Worm (Caenorhabditis elegans) whole organism, L2 larva: Measurements from ENCODE around the gene C02E7.7.

Experiments
- R02D3.7 ChIP-seq: fragments of 150-350 bp; optimal IDR thresholded peaks from 2 replicates; lab custom pipeline; 2014; ENCODE audit warnings: missing biosample characterization, missing genetic modification characterization
- aly-2 ChIP-seq: fragments of 150-350 bp; optimal IDR thresholded peaks from 2 replicates; lab custom pipeline; 2014; ENCODE audit warnings: missing biosample characterization, missing genetic modification characterization
- ama-1 ChIP-seq: fragments of 150-350 bp; optimal IDR thresholded peaks from 2 replicates; lab custom pipeline; 2018; ENCODE audit warnings: inconsistent platforms
- ceh-16 ChIP-seq: fragments of 150-350 bp; optimal IDR thresholded peaks from 2 replicates; lab custom pipeline; 2014; ENCODE audit warnings: missing biosample characterization, missing genetic modification characterization
- ceh-82 ChIP-seq: fragments of 150-350 bp; optimal IDR thresholded peaks from 2 replicates; lab custom pipeline; 2014; ENCODE audit warnings: missing biosample characterization, missing genetic modification characterization
- crh-2 ChIP-seq: sonication (generic microtip); optimal IDR thresholded peaks from 2 replicates; lab custom pipeline; 2017; ENCODE audit warnings: missing biosample characterization, missing genetic modification characterization
- dmd-4 ChIP-seq: sonication (generic microtip); optimal IDR thresholded peaks from 2 replicates; lab custom pipeline; 2017; ENCODE audit warnings: missing biosample characterization, missing genetic modification characterization
- egl-27 ChIP-seq: sonication (generic microtip); optimal IDR thresholded peaks from 3 replicates; lab custom pipeline; 2017; ENCODE audit warnings: missing biosample characterization, missing genetic modification reagents, missing genetic modification characterization
- elt-1 ChIP-seq: fragments of 150-350 bp; optimal IDR thresholded peaks from 2 replicates; lab custom pipeline; 2014; ENCODE audit warnings: missing biosample characterization, missing genetic modification characterization
- elt-3 ChIP-seq: sonication (generic microtip); optimal IDR thresholded peaks from 2 replicates; lab custom pipeline; 2017; ENCODE audit warnings: missing biosample characterization, missing genetic modification characterization
- fos-1 ChIP-seq: fragments of 150-350 bp; optimal IDR thresholded peaks from 2 replicates; lab custom pipeline; 2014; ENCODE audit warnings: missing biosample characterization, missing genetic modification characterization
- gmeb-1 ChIP-seq: fragments of 150-350 bp; optimal IDR thresholded peaks from 2 replicates; lab custom pipeline; 2014; ENCODE audit warnings: missing biosample characterization, missing genetic modification characterization
- lin-11 ChIP-seq: fragments of 150-350 bp; sonication (generic microtip); optimal IDR thresholded peaks from 2 replicates; lab custom pipeline; 2014; ENCODE audit warnings: missing biosample characterization, missing genetic modification characterization, inconsistent platforms, mixed read lengths
- lin-13 ChIP-seq: fragments of 150-350 bp; optimal IDR thresholded peaks from 2 replicates; lab custom pipeline; 2014; ENCODE audit warnings: missing biosample characterization, missing genetic modification reagents, missing genetic modification characterization
- lin-39 ChIP-seq: fragments of 150-350 bp; optimal IDR thresholded peaks from 2 replicates; lab custom pipeline; 2014; ENCODE audit warnings: missing biosample characterization, missing genetic modification reagents, missing genetic modification characterization
- lsy-2 ChIP-seq, 2 experiments: fragments of 150-350 bp in 1 of 2; sonication (generic microtip) in 1 of 2; optimal IDR thresholded peaks; 2 replicates each; lab custom pipeline; 2014 to 2017; ENCODE audit warnings: missing biosample characterization in 2 of 2, missing genetic modification characterization in 2 of 2
- mab-5 ChIP-seq: fragments of 150-350 bp; optimal IDR thresholded peaks from 2 replicates; lab custom pipeline; 2014; ENCODE audit warnings: missing biosample characterization, missing genetic modification characterization
- mbf-1 ChIP-seq: sonication (generic microtip); optimal IDR thresholded peaks from 2 replicates; lab custom pipeline; 2017; ENCODE audit warnings: missing biosample characterization, missing genetic modification characterization
- mdl-1 ChIP-seq, 2 experiments: fragments of 150-350 bp in 1 of 2; sonication (generic microtip) in 1 of 2; optimal IDR thresholded peaks; 2 replicates each; lab custom pipeline; 2017; ENCODE audit warnings: missing biosample characterization in 2 of 2, missing genetic modification characterization in 2 of 2
- nhr-10 ChIP-seq: sonication (generic microtip); optimal IDR thresholded peaks from 2 replicates; lab custom pipeline; 2017; ENCODE audit warnings: missing biosample characterization, missing genetic modification characterization
- nhr-11 ChIP-seq: fragments of 150-350 bp; optimal IDR thresholded peaks from 2 replicates; lab custom pipeline; 2014; ENCODE audit warnings: missing biosample characterization, missing genetic modification characterization
- nhr-12 ChIP-seq: fragments of 150-350 bp; optimal IDR thresholded peaks from 2 replicates; lab custom pipeline; 2014; ENCODE audit warnings: missing biosample characterization, missing genetic modification characterization
- nhr-129 ChIP-seq: fragments of 150-350 bp; optimal IDR thresholded peaks from 2 replicates; lab custom pipeline; 2014; ENCODE audit warnings: missing biosample characterization, missing genetic modification characterization
- nhr-23 ChIP-seq: fragments of 150-350 bp; optimal IDR thresholded peaks from 2 replicates; lab custom pipeline; 2014; ENCODE audit warnings: missing biosample characterization, missing genetic modification reagents, missing genetic modification characterization
- nhr-25 ChIP-seq: fragments of 150-350 bp; sonication (generic microtip); optimal IDR thresholded peaks from 3 replicates; lab custom pipeline; 2014; ENCODE audit warnings: missing biosample characterization, missing genetic modification characterization
- nhr-6 ChIP-seq: fragments of 150-350 bp; optimal IDR thresholded peaks from 2 replicates; lab custom pipeline; 2014; ENCODE audit warnings: missing biosample characterization, missing genetic modification characterization
- nhr-77 ChIP-seq: fragments of 150-350 bp; optimal IDR thresholded peaks from 2 replicates; lab custom pipeline; 2014; ENCODE audit warnings: missing biosample characterization, missing genetic modification characterization
- sem-4 ChIP-seq: fragments of 150-350 bp; optimal IDR thresholded peaks from 2 replicates; lab custom pipeline; 2014; ENCODE audit warnings: missing biosample characterization, missing genetic modification reagents, missing genetic modification characterization
- skn-1 ChIP-seq: sonication (generic microtip); optimal IDR thresholded peaks from 2 replicates; lab custom pipeline; 2017; ENCODE audit warnings: missing biosample characterization, missing genetic modification characterization
- sma-3 ChIP-seq: sonication (generic microtip); optimal IDR thresholded peaks from 2 replicates; lab custom pipeline; 2016; ENCODE audit warnings: missing genetic modification reagents, missing genetic modification characterization, missing compliant biosample characterization
- sma-9 ChIP-seq, 2 experiments: fragments of 150-350 bp in 1 of 2; sonication (generic microtip) in 1 of 2; optimal IDR thresholded peaks; 2 replicates each; lab custom pipeline; 2014 to 2016; ENCODE audit warnings: missing genetic modification characterization in 2 of 2, mild to moderate bottlenecking in 1 of 2, missing biosample characterization in 1 of 2, missing compliant biosample characterization in 1 of 2, missing genetic modification reagents in 1 of 2, moderate library complexity in 1 of 2
- snpc-4 ChIP-seq: fragments of 150-350 bp; optimal IDR thresholded peaks from 2 replicates; lab custom pipeline; 2014; ENCODE audit warnings: missing biosample characterization, missing genetic modification characterization
- unc-39 ChIP-seq: fragments of 150-350 bp; optimal IDR thresholded peaks from 2 replicates; lab custom pipeline; 2014; ENCODE audit warnings: missing biosample characterization, missing genetic modification characterization
- unc-62 ChIP-seq: fragments of 150-350 bp; optimal IDR thresholded peaks from 2 replicates; lab custom pipeline; 2014; ENCODE audit warnings: missing biosample characterization, missing genetic modification reagents, missing genetic modification characterization
- zag-1 ChIP-seq: fragments of 150-350 bp; optimal IDR thresholded peaks from 2 replicates; lab custom pipeline; 2014; ENCODE audit warnings: missing biosample characterization, missing genetic modification characterization
- ztf-1 ChIP-seq: fragments of 200-800 bp; sonication (Bioruptor generic); conservative IDR thresholded peaks from 2 replicates; pipeline ENCODE4 v1.3.6; 2022; ENCODE audit warnings: missing genetic modification characterization, missing compliant biosample characterization
- ztf-11 ChIP-seq: sonication (generic microtip); optimal IDR thresholded peaks from 2 replicates; lab custom pipeline; 2017; ENCODE audit warnings: missing biosample characterization, missing genetic modification characterization
- ztf-4 ChIP-seq: fragments of 150-350 bp; optimal IDR thresholded peaks from 2 replicates; lab custom pipeline; 2014; ENCODE audit warnings: missing biosample characterization, missing genetic modification characterization

The C02E7.7 gene

ce11 chrV:4894971-4895370 is 23.4 kb downstream of the C02E7.7 start, which contains the start of gene ugt-11:
Gene ugt-11, minus strand, starts transcription at chrV:4895071.
- TF ChIP-seq nhr-12 (no peak), skn-1 (tag; lab: Kevin White, UChicago) (no peak)

ce11 chrV:4891305-4891704 is 27.1 kb downstream of the C02E7.7 start:
- TF ChIP-seq lsy-2 (tag; optimal IDR thresholded peaks at IDR 0.05; lab: Kevin White, UChicago), result no peak
- no peak for TF ChIP-seq snpc-4 (tag; lab: Kevin White, UChicago)
- no peak for TF ChIP-seq egl-27
- no peak for TF ChIP-seq nhr-129 (tag; lab: Kevin White, UChicago)
- TF ChIP-seq nhr-77 (tag; lab: Kevin White, UChicago), result no peak
- no peak for TF ChIP-seq nhr-23 (tag; lab: Kevin White, UChicago)
- TF ChIP-seq nhr-11 (tag; lab: Kevin White, UChicago), result no peak

ce11 chrV:4890781-4891180 is 27.6 kb downstream of the C02E7.7 start:
- TF ChIP-seq aly-2, result no peak
- no peak for TF ChIP-seq lin-11
- TF ChIP-seq ceh-16, result no peak
- no peak for TF ChIP-seq gmeb-1 (tag; lab: Kevin White, UChicago)
- no peak for TF ChIP-seq lin-39 (tag; lab: Kevin White, UChicago)
- TF ChIP-seq fos-1 (tag; lab: Kevin White, UChicago), result no peak
- TF ChIP-seq ama-1 (lab: Kevin White, UChicago), result no peak
- TF ChIP-seq ztf-1 (GFP tag; lab: Robert Waterston, UW), result no peak
- no peak for TF ChIP-seq mab-5
- TF ChIP-seq dmd-4 (tag; lab: Kevin White, UChicago), result no peak
- no peak for TF ChIP-seq nhr-12
- no peak for TF ChIP-seq egl-27
- no peak for TF ChIP-seq zag-1 (tag; lab: Kevin White, UChicago)

ce11 chrV:4889976-4890479 is 28.3 kb downstream of the C02E7.7 start, which contains the start of gene T19H12.2:
Gene T19H12.2, plus strand, starts transcription at chrV:4890429.
- TF ChIP-seq ztf-4 (tag; lab: Kevin White, UChicago) (no peak), gmeb-1 (tag; lab: Kevin White, UChicago) (no peak), nhr-10 (tag; lab: Kevin White, UChicago) (no peak), nhr-11 (tag; lab: Kevin White, UChicago) (no peak), nhr-6 (tag; lab: Kevin White, UChicago) (no peak), mdl-1 (tag; optimal IDR thresholded peaks at IDR 0.05; lab: Kevin White, UChicago) (no peak), lin-13 (GFP tag; lab: Kevin White, UChicago) (no peak), ama-1 (lab: Kevin White, UChicago) (no peak), elt-3 (no peak), sma-3 (GFP tag; lab: Kevin White, UChicago) (no peak)

ce11 chrV:4889477-4889876 is 28.9 kb downstream of the C02E7.7 start, which contains the start of gene ugt-12:
Gene ugt-12, minus strand, starts transcription at chrV:4889629.
- TF ChIP-seq gmeb-1 (tag; lab: Kevin White, UChicago) (peak; percentile 7), unc-39 (no peak), elt-3 (no peak), aly-2 (no peak), nhr-129 (tag; lab: Kevin White, UChicago) (peak; percentile 8), zag-1 (tag; lab: Kevin White, UChicago) (no peak), mbf-1 (tag; lab: Kevin White, UChicago) (no peak), ztf-11 (no peak), snpc-4 (tag; lab: Kevin White, UChicago) (no peak), ama-1 (lab: Kevin White, UChicago) (no peak), sma-3 (GFP tag; lab: Kevin White, UChicago) (peak; percentile 8), elt-1 (no peak), R02D3.7 (tag; lab: Kevin White, UChicago) (no peak), ztf-1 (GFP tag; lab: Robert Waterston, UW) (no peak), sem-4 (tag; lab: Kevin White, UChicago) (no peak), ceh-82 (tag; lab: Kevin White, UChicago) (no peak), nhr-25 (tag; lab: Kevin White, UChicago) (peak; percentile 3), fos-1 (tag; lab: Kevin White, UChicago) (peak; percentile 74), sma-9 (GFP tag; optimal IDR thresholded peaks at IDR 0.05; lab: Kevin White, UChicago) (peak; percentile 82), sma-9 (tag; optimal IDR thresholded peaks at IDR 0.05; lab: Kevin White, UChicago) (no peak), nhr-10 (tag; lab: Kevin White, UChicago) (no peak), lin-39 (tag; lab: Kevin White, UChicago) (no peak), crh-2 (peak; percentile 38), unc-62 (GFP tag; lab: Kevin White, UChicago) (no peak)
